Worm (Caenorhabditis elegans) whole organism, young adult: ENCODE results near the gene ugt-5.

Source experiments
- B0261.1 ChIP-seq: sonication (generic microtip); optimal IDR thresholded peaks from 2 replicates; lab custom pipeline; 2016; ENCODE audit warnings: mild to moderate bottlenecking, missing genetic modification characterization, moderate library complexity, missing compliant biosample characterization
- B0336.3 ChIP-seq: fragments of 200-800 bp; sonication (Bioruptor generic); IDR thresholded peaks from 2 replicates; pipeline ENCODE4 v1.3.6; 2022; ENCODE audit warnings: missing genetic modification characterization, missing compliant biosample characterization
- ama-1 ChIP-seq, 3 experiments: fragments of 150-350 bp in 1 of 3; sonication (generic microtip) in 2 of 3; optimal IDR thresholded peaks; 2 replicates each; lab custom pipeline; 2014 to 2018; ENCODE audit warnings: missing biosample characterization in 2 of 3, missing genetic modification characterization in 2 of 3, missing genetic modification reagents in 2 of 3
- ceh-58 ChIP-seq: fragments of 200-800 bp; sonication (Bioruptor generic); IDR thresholded peaks from 2 replicates; pipeline ENCODE4 v1.3.6; 2022; ENCODE audit warnings: missing genetic modification characterization, missing compliant biosample characterization
- dpl-1 ChIP-seq: fragments of 150-350 bp; optimal IDR thresholded peaks from 2 replicates; lab custom pipeline; 2014; ENCODE audit warnings: missing biosample characterization, missing genetic modification reagents, missing genetic modification characterization
- him-1 ChIP-seq: sonication (generic microtip); optimal IDR thresholded peaks from 2 replicates; lab custom pipeline; 2016; ENCODE audit warnings: missing genotype, missing genetic modification reagents, missing genetic modification characterization, missing compliant biosample characterization
- hmg-1.2 ChIP-seq: fragments of 200-800 bp; sonication (Bioruptor generic); IDR thresholded peaks from 2 replicates; pipeline ENCODE4 v1.3.6; 2022; ENCODE audit warnings: missing genetic modification reagents, missing genetic modification characterization, missing compliant biosample characterization
- lin-54 ChIP-seq: fragments of 200-800 bp; sonication (Bioruptor generic); optimal IDR thresholded peaks from 2 replicates; lab custom pipeline; 2018; ENCODE audit warnings: mild to moderate bottlenecking, missing genetic modification characterization, missing compliant biosample characterization
- mes-4 ChIP-seq: sonication (generic microtip); optimal IDR thresholded peaks from 2 replicates; lab custom pipeline; 2016; ENCODE audit warnings: missing genotype, missing genetic modification characterization, missing compliant biosample characterization
- snpc-4 ChIP-seq, 5 experiments: fragments of 150-350 bp in 1 of 5; sonication (generic microtip) in 4 of 5; optimal IDR thresholded peaks; 2 replicates each; lab custom pipeline; 2014 to 2018; ENCODE audit warnings: missing genetic modification characterization in 5 of 5, missing biosample characterization in 3 of 5, antibody characterized with exemption in 2 of 5, mild to moderate bottlenecking in 2 of 5, missing compliant biosample characterization in 2 of 5, missing genotype in 2 of 5, moderate library complexity in 2 of 5, missing genetic modification reagents in 1 of 5

DNA sequence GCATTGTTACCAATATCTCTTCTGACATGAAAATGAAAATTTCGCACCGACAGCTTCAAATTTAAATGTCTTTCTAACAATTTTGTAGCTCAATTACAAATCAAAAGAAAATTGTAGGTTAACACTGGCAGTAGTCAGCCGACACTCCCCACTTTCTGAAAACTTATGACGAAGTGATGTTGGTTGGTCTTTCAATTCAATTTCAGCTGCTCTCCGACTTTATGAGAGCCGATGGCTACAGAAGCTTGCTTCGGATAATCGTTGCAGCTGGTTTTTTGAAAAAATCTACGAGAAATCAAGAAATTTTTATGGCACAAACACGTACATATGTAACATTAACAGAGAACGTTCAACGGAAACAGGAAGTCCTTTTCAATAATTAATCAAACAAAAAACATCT, 7.9 kb downstream of the ugt-5 start, which contains the start of gene sre-20:
- TF ChIP-seq ama-1 (optimal IDR thresholded peaks at IDR 0.05; lab: Kevin White, UChicago): no peak
- no peak for TF ChIP-seq ama-1 (GFP tag; optimal IDR thresholded peaks at IDR 0.05; lab: Kevin White, UChicago)
- no peak for TF ChIP-seq ceh-58 (GFP tag; lab: Robert Waterston, UW)
- TF ChIP-seq lin-54: no peak
- no peak for TF ChIP-seq B0261.1
- TF ChIP-seq dpl-1 (GFP tag; lab: Kevin White, UChicago): no peak
- no peak for TF ChIP-seq snpc-4 (GFP tag; optimal IDR thresholded peaks at IDR 0.05; lab: Kevin White, UChicago)
- no peak for TF ChIP-seq snpc-4 (tag; optimal IDR thresholded peaks at IDR 0.05; lab: Kevin White, UChicago)
- no peak for TF ChIP-seq hmg-1.2 (GFP tag; lab: Robert Waterston, UW)
- no peak for TF ChIP-seq him-1 (tag; lab: Kevin White, UChicago)
- no peak for TF ChIP-seq B0336.3 (GFP tag; lab: Robert Waterston, UW)
- no peak for TF ChIP-seq mes-4 (tag; lab: Kevin White, UChicago)
